Worm (Caenorhabditis elegans) whole organism, late embryonic: Measurements from ENCODE around the gene ttr-10.

ENCODE experiments used
- C38D4.7 ChIP-seq: fragments of 200-800 bp; sonication (Bioruptor generic); optimal IDR thresholded peaks from 2 replicates; lab custom pipeline; 2018; ENCODE audit warnings: mild to moderate bottlenecking, missing genetic modification characterization, moderate library complexity, missing compliant biosample characterization
- F13H6.1 ChIP-seq: sonication (generic microtip); optimal IDR thresholded peaks from 2 replicates; lab custom pipeline; 2016; ENCODE audit warnings: missing genetic modification characterization, missing compliant biosample characterization
- K09A11.1 ChIP-seq: sonication (generic microtip); optimal IDR thresholded peaks from 2 replicates; lab custom pipeline; 2017; ENCODE audit warnings: antibody characterized with exemption, mild to moderate bottlenecking, missing genetic modification characterization, missing compliant biosample characterization; ENCODE audit not compliant: insufficient read depth
- ahr-1 ChIP-seq: sonication (generic microtip); optimal IDR thresholded peaks from 2 replicates; lab custom pipeline; 2016; ENCODE audit warnings: missing genetic modification characterization, missing compliant biosample characterization
- ama-1 ChIP-seq: fragments of 150-350 bp; optimal IDR thresholded peaks from 2 replicates; lab custom pipeline; 2014
- ceh-18 ChIP-seq: sonication (generic microtip); optimal IDR thresholded peaks from 2 replicates; lab custom pipeline; 2016; ENCODE audit warnings: missing genetic modification characterization, missing compliant biosample characterization
- ceh-19 ChIP-seq: fragments of 200-800 bp; sonication (Bioruptor generic); optimal IDR thresholded peaks from 2 replicates; lab custom pipeline; 2018; ENCODE audit warnings: mild to moderate bottlenecking, missing genetic modification characterization, missing compliant biosample characterization
- ceh-22 ChIP-seq: sonication (generic microtip); optimal IDR thresholded peaks from 2 replicates; lab custom pipeline; 2017; ENCODE audit warnings: missing biosample characterization, missing genetic modification characterization
- ceh-30 ChIP-seq: fragments of 150-350 bp; optimal IDR thresholded peaks from 2 replicates; lab custom pipeline; 2014; ENCODE audit warnings: missing biosample characterization, missing genetic modification characterization
- ceh-48 ChIP-seq: sonication (generic microtip); optimal IDR thresholded peaks from 2 replicates; lab custom pipeline; 2016; ENCODE audit warnings: missing genetic modification characterization, inconsistent platforms, missing compliant biosample characterization
- ceh-6 ChIP-seq: fragments of 200-800 bp; sonication (Bioruptor generic); optimal IDR thresholded peaks from 2 replicates; lab custom pipeline; 2018; ENCODE audit warnings: mild to moderate bottlenecking, missing genetic modification characterization, missing compliant biosample characterization
- che-1 ChIP-seq: sonication (generic microtip); optimal IDR thresholded peaks from 2 replicates; lab custom pipeline; 2016; ENCODE audit warnings: mild to moderate bottlenecking, missing genetic modification characterization, missing compliant biosample characterization
- dmd-4 ChIP-seq: sonication (generic microtip); optimal IDR thresholded peaks from 2 replicates; lab custom pipeline; 2016; ENCODE audit warnings: borderline replicate concordance, missing genetic modification characterization, missing compliant biosample characterization
- elt-2 ChIP-seq: sonication (generic microtip); optimal IDR thresholded peaks from 2 replicates; lab custom pipeline; 2016; ENCODE audit warnings: missing genetic modification reagents, missing genetic modification characterization, missing compliant biosample characterization
- elt-4 ChIP-seq: sonication (generic microtip); optimal IDR thresholded peaks from 2 replicates; lab custom pipeline; 2016; ENCODE audit warnings: missing genetic modification characterization, missing compliant biosample characterization
- ets-4 ChIP-seq: sonication (generic microtip); optimal IDR thresholded peaks from 2 replicates; lab custom pipeline; 2016; ENCODE audit warnings: missing genetic modification characterization, missing compliant biosample characterization
- eyg-1 ChIP-seq: sonication (generic microtip); optimal IDR thresholded peaks from 2 replicates; lab custom pipeline; 2016; ENCODE audit warnings: missing genotype, missing genetic modification characterization, missing compliant biosample characterization
- fax-1 ChIP-seq: sonication (generic microtip); optimal IDR thresholded peaks from 2 replicates; lab custom pipeline; 2016; ENCODE audit warnings: missing genotype, missing genetic modification characterization, missing compliant biosample characterization
- hlh-15 ChIP-seq: sonication (generic microtip); optimal IDR thresholded peaks from 2 replicates; lab custom pipeline; 2016; ENCODE audit warnings: missing genetic modification characterization, missing compliant biosample characterization
- hlh-30 ChIP-seq: sonication (generic microtip); optimal IDR thresholded peaks from 2 replicates; lab custom pipeline; 2017; ENCODE audit warnings: antibody characterized with exemption, missing genetic modification characterization, missing compliant biosample characterization; ENCODE audit not compliant: insufficient read depth
- hlh-8 ChIP-seq: sonication (generic microtip); optimal IDR thresholded peaks from 2 replicates; lab custom pipeline; 2016; ENCODE audit warnings: missing genotype, missing genetic modification characterization, missing compliant biosample characterization
- lim-6 ChIP-seq: sonication (generic microtip); optimal IDR thresholded peaks from 2 replicates; lab custom pipeline; 2016; ENCODE audit warnings: missing genetic modification characterization, missing compliant biosample characterization
- lin-11 ChIP-seq: fragments of 200-800 bp; sonication (Bioruptor generic); optimal IDR thresholded peaks from 2 replicates; lab custom pipeline; 2018; ENCODE audit warnings: mild to moderate bottlenecking, missing genetic modification characterization, missing compliant biosample characterization
- madf-2 ChIP-seq: sonication (generic microtip); optimal IDR thresholded peaks from 2 replicates; lab custom pipeline; 2017; ENCODE audit warnings: missing genetic modification characterization, missing compliant biosample characterization
- mec-3 ChIP-seq: sonication (generic microtip); optimal IDR thresholded peaks from 2 replicates; lab custom pipeline; 2016; ENCODE audit warnings: borderline replicate concordance, missing genetic modification characterization, missing compliant biosample characterization
- nfya-1 ChIP-seq: sonication (generic microtip); optimal IDR thresholded peaks from 2 replicates; lab custom pipeline; 2017; ENCODE audit warnings: missing genetic modification characterization, mild to moderate bottlenecking, missing compliant biosample characterization, antibody characterized with exemption, moderate library complexity
- odd-2 ChIP-seq: sonication (generic microtip); optimal IDR thresholded peaks from 2 replicates; lab custom pipeline; 2017; ENCODE audit warnings: antibody characterized with exemption, mild to moderate bottlenecking, missing genetic modification characterization, missing compliant biosample characterization
- pha-2 ChIP-seq: sonication (generic microtip); optimal IDR thresholded peaks from 2 replicates; lab custom pipeline; 2017; ENCODE audit warnings: mild to moderate bottlenecking, missing genetic modification characterization, missing compliant biosample characterization
- pha-4 ChIP-seq: fragments of 150-350 bp; optimal IDR thresholded peaks from 2 replicates; lab custom pipeline; 2018; ENCODE audit warnings: missing biosample characterization, missing genetic modification reagents, missing genetic modification characterization
- pqm-1 ChIP-seq: sonication (generic microtip); optimal IDR thresholded peaks from 2 replicates; lab custom pipeline; 2016; ENCODE audit warnings: missing genetic modification characterization, missing compliant biosample characterization
- pros-1 ChIP-seq: fragments of 150-350 bp; optimal IDR thresholded peaks from 2 replicates; lab custom pipeline; 2014; ENCODE audit warnings: missing biosample characterization, missing genetic modification reagents, missing genetic modification characterization
- rnt-1 ChIP-seq: sonication (generic microtip); optimal IDR thresholded peaks from 2 replicates; lab custom pipeline; 2016; ENCODE audit warnings: missing genetic modification characterization, missing compliant biosample characterization
- sox-2 ChIP-seq: fragments of 200-800 bp; sonication (Bioruptor generic); IDR thresholded peaks from 2 replicates; pipeline ENCODE4 v1.3.6; 2022; ENCODE audit warnings: missing genetic modification reagents, missing genetic modification characterization, missing compliant biosample characterization
- sox-4 ChIP-seq: sonication (generic microtip); optimal IDR thresholded peaks from 2 replicates; lab custom pipeline; 2017; ENCODE audit warnings: mild to moderate bottlenecking, missing genetic modification characterization, inconsistent platforms, missing compliant biosample characterization
- ttx-3 ChIP-seq: sonication (generic microtip); optimal IDR thresholded peaks from 2 replicates; lab custom pipeline; 2016; ENCODE audit warnings: missing genetic modification reagents, missing genetic modification characterization, missing compliant biosample characterization
- unc-3 ChIP-seq, 2 experiments: fragments of 200-800 bp in 1 of 2; sonication (Bioruptor generic) in 1 of 2; sonication (generic microtip) in 1 of 2; conservative IDR thresholded peaks in 1 of 2; optimal IDR thresholded peaks in 1 of 2; 2 replicates each; pipeline versions ENCODE4 v1.3.6 to Lab custom; 2016 to 2022; ENCODE audit warnings: missing compliant biosample characterization in 2 of 2, missing genetic modification characterization in 2 of 2, missing genetic modification reagents in 1 of 2
- unc-86 ChIP-seq: sonication (generic microtip); optimal IDR thresholded peaks from 2 replicates; lab custom pipeline; 2016; ENCODE audit warnings: missing genetic modification characterization, missing compliant biosample characterization
- zip-5 ChIP-seq: sonication (generic microtip); optimal IDR thresholded peaks from 2 replicates; lab custom pipeline; 2016; ENCODE audit warnings: missing genetic modification characterization, missing compliant biosample characterization
- ztf-16 ChIP-seq: sonication (generic microtip); optimal IDR thresholded peaks from 2 replicates; lab custom pipeline; 2017; ENCODE audit warnings: missing genetic modification characterization, missing compliant biosample characterization

Gene ttr-10

ce11 chrV:7553873-7554362, at the start of gene ttr-10:
Gene ttr-10 (minus strand): TSS chrV:7553923.
- no peak for TF ChIP-seq eyg-1
- TF ChIP-seq ceh-19 (GFP tag; lab: Kevin White, UChicago): no peak
- no peak for TF ChIP-seq odd-2 (tag; lab: Kevin White, UChicago)
- no peak for TF ChIP-seq elt-2 (tag; lab: Kevin White, UChicago)
- TF ChIP-seq nfya-1 (tag; lab: Kevin White, UChicago): no peak
- no peak for TF ChIP-seq F13H6.1 (tag; lab: Kevin White, UChicago)
- no peak for TF ChIP-seq ama-1 (lab: Kevin White, UChicago)
- TF ChIP-seq madf-2 (tag; lab: Kevin White, UChicago): no peak
- no peak for TF ChIP-seq ceh-18 (tag; lab: Kevin White, UChicago)
- no peak for TF ChIP-seq pqm-1
- TF ChIP-seq lin-11 (tag; lab: Kevin White, UChicago): no peak
- TF ChIP-seq mec-3 (tag; lab: Kevin White, UChicago): no peak
- no peak for TF ChIP-seq C38D4.7
- no peak for TF ChIP-seq pha-4 (tag; lab: Kevin White, UChicago)

ce11 chrV:7603404-7603803, 49.7 kb upstream of the ttr-10 start, which contains the start of gene C50E3.11:
Gene C50E3.11 (minus strand): TSS chrV:7603486.
- TF ChIP-seq sox-4 (tag; lab: Kevin White, UChicago): no peak
- TF ChIP-seq K09A11.1 (tag; lab: Kevin White, UChicago): no peak
- TF ChIP-seq ets-4 (tag; lab: Kevin White, UChicago): no peak
- TF ChIP-seq dmd-4 (tag; lab: Kevin White, UChicago): no peak
- no peak for TF ChIP-seq ceh-22
- no peak for TF ChIP-seq unc-3 (GFP tag; conservative IDR thresholded peaks at IDR 0.05; lab: Robert Waterston, UW)
- TF ChIP-seq unc-3 (tag; optimal IDR thresholded peaks at IDR 0.05; lab: Kevin White, UChicago): no peak
- TF ChIP-seq che-1: no peak
- TF ChIP-seq ceh-18 (tag; lab: Kevin White, UChicago): no peak
- TF ChIP-seq fax-1: no peak
- TF ChIP-seq mec-3 (tag; lab: Kevin White, UChicago): no peak
- no peak for TF ChIP-seq madf-2 (tag; lab: Kevin White, UChicago)
- no peak for TF ChIP-seq zip-5 (tag; lab: Kevin White, UChicago)
- TF ChIP-seq ceh-6 (GFP tag; lab: Kevin White, UChicago): no peak
- TF ChIP-seq hlh-8: no peak
- no peak for TF ChIP-seq elt-4 (tag; lab: Kevin White, UChicago)
- no peak for TF ChIP-seq rnt-1
- TF ChIP-seq unc-86 (tag; lab: Kevin White, UChicago): no peak
- no peak for TF ChIP-seq odd-2 (tag; lab: Kevin White, UChicago)
- TF ChIP-seq, all 69 proteins: peak for 0

- TF ChIP-seq lim-6 (tag; lab: Kevin White, UChicago) (no peak), ceh-22 (no peak), C38D4.7 (no peak), pha-4 (tag; lab: Kevin White, UChicago) (no peak), fax-1 (no peak), sox-2 (GFP tag; lab: Robert Waterston, UW) (no peak), che-1 (no peak), hlh-15 (no peak), ceh-48 (no peak), ceh-18 (tag; lab: Kevin White, UChicago) (no peak), pha-2 (tag; lab: Kevin White, UChicago) (no peak), ztf-16 (tag; lab: Kevin White, UChicago) (no peak), ceh-6 (GFP tag; lab: Kevin White, UChicago) (no peak), madf-2 (tag; lab: Kevin White, UChicago) (no peak), hlh-30 (tag; lab: Kevin White, UChicago) (no peak), pros-1 (tag; lab: Kevin White, UChicago) (no peak), ceh-30 (no peak), ttx-3 (tag; lab: Kevin White, UChicago) (no peak), ahr-1 (tag; lab: Kevin White, UChicago) (no peak), hlh-8 (no peak)
Measured at ce11 chrV:7601443-7601842, 47.7 kb upstream of the ttr-10 start, which contains the start of gene scl-26. Gene scl-26 (minus strand): TSS chrV:7601543.
